Fruit fly (Drosophila melanogaster) whole organism, embryonic: ENCODE measurements around the gene ldbr.
A peak's percentile ranks its signal among the peaks of the same experiment; 100 is the strongest.

Source experiments
- CG10321 ChIP-seq: fragments of 200-800 bp; sonication (Bioruptor generic); IDR thresholded peaks from 2 replicates; pipeline ENCODE4 v1.3.6; 2022; ENCODE audit warnings: missing biosample characterization, missing genetic modification characterization
- CG10431 ChIP-seq: fragments of 200-800 bp; sonication (Bioruptor generic); optimal IDR thresholded peaks from 3 replicates; lab custom pipeline; 2018; ENCODE audit warnings: missing biosample characterization, mild to moderate bottlenecking, missing genetic modification characterization
- CG10654 ChIP-seq: fragments of 200-800 bp; sonication (Bioruptor generic); optimal IDR thresholded peaks from 2 replicates; lab custom pipeline; 2016; ENCODE audit warnings: missing biosample characterization, missing genetic modification characterization
- CG10959 ChIP-seq: fragments of 200-800 bp; sonication (Bioruptor generic); IDR thresholded peaks from 2 replicates; pipeline ENCODE4 v1.3.6; 2022; ENCODE audit warnings: missing biosample characterization, missing genetic modification characterization
- CG11456 ChIP-seq: fragments of 200-800 bp; sonication (Bioruptor generic); IDR thresholded peaks from 3 replicates; pipeline ENCODE4 v1.3.6; 2022; ENCODE audit warnings: missing biosample characterization, missing genetic modification characterization
- CG13296 ChIP-seq: fragments of 200-800 bp; sonication (Bioruptor generic); optimal IDR thresholded peaks from 3 replicates; lab custom pipeline; 2018; ENCODE audit warnings: missing biosample characterization, mild to moderate bottlenecking, missing genetic modification characterization
- CG13775 ChIP-seq: fragments of 200-800 bp; sonication (Bioruptor generic); optimal IDR thresholded peaks from 3 replicates; lab custom pipeline; 2017; ENCODE audit warnings: missing biosample characterization, mild to moderate bottlenecking, missing genetic modification characterization
- CG14014 ChIP-seq: fragments of 200-800 bp; sonication (Bioruptor generic); IDR thresholded peaks from 2 replicates; pipeline ENCODE4 v1.3.6; 2022; ENCODE audit warnings: missing biosample characterization, missing genetic modification characterization
- CG15011 ChIP-seq: fragments of 200-800 bp; sonication (Bioruptor generic); optimal IDR thresholded peaks from 3 replicates; lab custom pipeline; 2018; ENCODE audit warnings: missing biosample characterization, mild to moderate bottlenecking, missing genetic modification characterization
- CG17802 ChIP-seq: fragments of 200-800 bp; sonication (Bioruptor generic); optimal IDR thresholded peaks from 2 replicates; lab custom pipeline; 2018; ENCODE audit warnings: missing biosample characterization, mild to moderate bottlenecking, missing genetic modification characterization, moderate library complexity
- CG17829 ChIP-seq: fragments of 200-800 bp; optimal IDR thresholded peaks from 2 replicates; lab custom pipeline; 2019; ENCODE audit warnings: missing biosample characterization, mild to moderate bottlenecking, missing genetic modification characterization, moderate library complexity
- CG1792 ChIP-seq: fragments of 200-800 bp; sonication (Bioruptor generic); optimal IDR thresholded peaks from 2 replicates; lab custom pipeline; 2016; ENCODE audit warnings: missing biosample characterization, missing genetic modification characterization
- CG2202 ChIP-seq: fragments of 200-800 bp; sonication (Bioruptor generic); optimal IDR thresholded peaks from 2 replicates; lab custom pipeline; 2018; ENCODE audit warnings: missing biosample characterization, mild to moderate bottlenecking, missing genetic modification characterization
- CG30431 ChIP-seq: fragments of 200-800 bp; sonication (Bioruptor generic); optimal IDR thresholded peaks from 2 replicates; lab custom pipeline; 2017; ENCODE audit warnings: missing biosample characterization, missing genetic modification characterization
- CG33213 ChIP-seq: fragments of 200-800 bp; sonication (Bioruptor generic); optimal IDR thresholded peaks from 3 replicates; lab custom pipeline; 2016; ENCODE audit warnings: missing biosample characterization, missing genetic modification characterization
- CG3847 ChIP-seq: fragments of 200-800 bp; sonication (Bioruptor generic); IDR thresholded peaks from 2 replicates; pipeline ENCODE4 v1.3.6; 2022; ENCODE audit warnings: missing biosample characterization, missing genetic modification characterization
- CG4424 ChIP-seq: fragments of 200-800 bp; sonication (Bioruptor generic); optimal IDR thresholded peaks from 3 replicates; lab custom pipeline; 2016; ENCODE audit warnings: missing biosample characterization, missing genetic modification characterization
- CG4617 ChIP-seq: fragments of 200-800 bp; sonication (Bioruptor generic); optimal IDR thresholded peaks from 3 replicates; lab custom pipeline; 2016; ENCODE audit warnings: missing biosample characterization, missing genetic modification characterization, borderline replicate concordance
- CG4707 ChIP-seq: fragments of 200-800 bp; sonication (Bioruptor generic); optimal IDR thresholded peaks from 2 replicates; lab custom pipeline; 2018; ENCODE audit warnings: missing biosample characterization, mild to moderate bottlenecking, missing genetic modification characterization, moderate library complexity
- CG7357 ChIP-seq: fragments of 200-800 bp; sonication (Bioruptor generic); IDR thresholded peaks from 3 replicates; pipeline ENCODE4 v1.3.6; 2022; ENCODE audit warnings: missing biosample characterization, missing genetic modification characterization
- CG8089 ChIP-seq: fragments of 200-800 bp; sonication (Bioruptor generic); optimal IDR thresholded peaks from 3 replicates; lab custom pipeline; 2016; ENCODE audit warnings: missing biosample characterization, missing genetic modification characterization
- CG9932 ChIP-seq: fragments of 200-800 bp; sonication (Bioruptor generic); IDR thresholded peaks from 2 replicates; pipeline ENCODE4 v1.3.6; 2022; ENCODE audit warnings: missing biosample characterization, missing genetic modification characterization
- D ChIP-seq, 2 experiments: fragments of 200-800 bp in 1 of 2; fragments of >200 bp in 1 of 2; sonication (Bioruptor generic) in 1 of 2; optimal IDR thresholded peaks; 2 replicates in 1 of 2; 3 replicates in 1 of 2; lab custom pipeline; 2017; ENCODE audit warnings: mild to moderate bottlenecking in 1 of 2, missing biosample characterization in 1 of 2, missing genetic modification characterization in 1 of 2, missing genetic modification reagents in 1 of 2
- Dip2 ChIP-seq: fragments of 200-800 bp; sonication (Bioruptor generic); IDR thresholded peaks from 2 replicates; pipeline ENCODE4 v1.3.6; 2022; ENCODE audit warnings: missing biosample characterization, missing genetic modification characterization
- Ets97D ChIP-seq: fragments of 200-800 bp; sonication (Bioruptor generic); optimal IDR thresholded peaks from 3 replicates; lab custom pipeline; 2016; ENCODE audit warnings: missing biosample characterization, missing genetic modification characterization
- GATAe ChIP-seq: fragments of 200-800 bp; sonication (Bioruptor generic); conservative IDR thresholded peaks from 2 replicates; pipeline ENCODE4 v1.3.6; 2022; ENCODE audit warnings: missing biosample characterization, missing genetic modification characterization
- HLH3B ChIP-seq: fragments of 200-800 bp; sonication (Bioruptor generic); IDR thresholded peaks from 2 replicates; pipeline ENCODE4 v1.3.6; 2022; ENCODE audit warnings: missing biosample characterization, missing genetic modification characterization
- Hr3 ChIP-seq: fragments of 200-800 bp; sonication (Bioruptor generic); optimal IDR thresholded peaks from 3 replicates; lab custom pipeline; 2016; ENCODE audit warnings: missing biosample characterization, missing genetic modification characterization
- Lim3 ChIP-seq: fragments of 200-800 bp; sonication (Bioruptor generic); IDR thresholded peaks from 2 replicates; pipeline ENCODE4 v1.3.6; 2022; ENCODE audit warnings: missing biosample characterization, missing genetic modification characterization
- Mrtf ChIP-seq: fragments of 200-800 bp; sonication (Bioruptor generic); IDR thresholded peaks from 3 replicates; pipeline ENCODE4 v1.3.6; 2022; ENCODE audit warnings: missing biosample characterization, missing genetic modification characterization
- NFAT ChIP-seq: fragments of 200-800 bp; sonication (Bioruptor generic); IDR thresholded peaks from 2 replicates; pipeline ENCODE4 v1.3.6; 2022; ENCODE audit warnings: missing biosample characterization, missing genetic modification characterization
- Opbp ChIP-seq: fragments of 200-800 bp; sonication (Bioruptor generic); IDR thresholded peaks from 3 replicates; pipeline ENCODE4 v1.3.6; 2022; ENCODE audit warnings: missing biosample characterization, missing genetic modification characterization; ENCODE audit not compliant: partially characterized antibody
- Optix ChIP-seq: fragments of 200-800 bp; sonication (Bioruptor generic); IDR thresholded peaks from 3 replicates; pipeline ENCODE4 v1.3.6; 2022; ENCODE audit warnings: missing biosample characterization, missing genetic modification characterization
- Taf1 ChIP-seq: fragments of 200-800 bp; sonication (Bioruptor generic); IDR thresholded peaks from 2 replicates; pipeline ENCODE4 v1.3.6; 2022; ENCODE audit warnings: missing biosample characterization, missing genetic modification characterization
- ash1 ChIP-seq: fragments of 200-800 bp; sonication (Bioruptor generic); optimal IDR thresholded peaks from 2 replicates; lab custom pipeline; 2018; ENCODE audit warnings: missing biosample characterization, mild to moderate bottlenecking, missing genetic modification characterization
- az2 ChIP-seq: fragments of 200-800 bp; sonication (Bioruptor generic); optimal IDR thresholded peaks from 3 replicates; lab custom pipeline; 2016; ENCODE audit warnings: missing biosample characterization, missing genetic modification characterization
- chn ChIP-seq: fragments of 200-800 bp; sonication (Bioruptor generic); optimal IDR thresholded peaks from 2 replicates; lab custom pipeline; 2016; ENCODE audit warnings: missing biosample characterization, missing genetic modification characterization
- croc ChIP-seq: fragments of 200-800 bp; sonication (Bioruptor generic); conservative IDR thresholded peaks from 3 replicates; pipeline ENCODE4 v1.3.6; 2022; ENCODE audit warnings: missing biosample characterization, missing genetic modification characterization
- emc ChIP-seq: fragments of 200-800 bp; sonication (Bioruptor generic); optimal IDR thresholded peaks from 2 replicates; lab custom pipeline; 2016; ENCODE audit warnings: missing biosample characterization, missing genetic modification characterization
- esg ChIP-seq: fragments of 200-800 bp; sonication (Bioruptor generic); conservative IDR thresholded peaks from 2 replicates; pipeline ENCODE4 v1.3.6; 2022; ENCODE audit warnings: missing biosample characterization, missing genetic modification characterization
- ftz-f1 ChIP-seq: fragments of 200-800 bp; sonication (Bioruptor generic); optimal IDR thresholded peaks from 2 replicates; lab custom pipeline; 2016; ENCODE audit warnings: missing biosample characterization, missing genetic modification characterization
- gce ChIP-seq: fragments of 200-800 bp; sonication (Bioruptor generic); IDR thresholded peaks from 3 replicates; pipeline ENCODE4 v1.3.6; 2022; ENCODE audit warnings: missing biosample characterization, missing genetic modification characterization
- hbn ChIP-seq: fragments of 200-800 bp; sonication (Bioruptor generic); IDR thresholded peaks from 2 replicates; pipeline ENCODE4 v1.3.6; 2022; ENCODE audit warnings: missing biosample characterization, missing genetic modification characterization; ENCODE audit not compliant: partially characterized antibody
- lilli ChIP-seq: fragments of 200-800 bp; sonication (Bioruptor generic); optimal IDR thresholded peaks from 3 replicates; lab custom pipeline; 2016; ENCODE audit warnings: missing biosample characterization, missing genetic modification characterization
- org-1 ChIP-seq: fragments of 200-800 bp; sonication (Bioruptor generic); optimal IDR thresholded peaks from 2 replicates; lab custom pipeline; 2017; ENCODE audit warnings: missing biosample characterization, missing genetic modification characterization
- phol ChIP-seq: fragments of 200-800 bp; sonication (Bioruptor generic); optimal IDR thresholded peaks from 3 replicates; lab custom pipeline; 2018; ENCODE audit warnings: missing biosample characterization, mild to moderate bottlenecking, missing genetic modification characterization, moderate library complexity
- ro ChIP-seq: fragments of 200-800 bp; sonication (Bioruptor generic); IDR thresholded peaks from 2 replicates; pipeline ENCODE4 v1.3.6; 2022; ENCODE audit warnings: missing biosample characterization, missing genetic modification characterization
- run ChIP-seq: fragments of 200-800 bp; sonication (Bioruptor generic); optimal IDR thresholded peaks from 3 replicates; lab custom pipeline; 2018; ENCODE audit warnings: missing biosample characterization, mild to moderate bottlenecking, missing genetic modification characterization
- sens-2 ChIP-seq: fragments of 200-800 bp; sonication (Bioruptor generic); IDR thresholded peaks from 2 replicates; pipeline ENCODE4 v1.3.6; 2022; ENCODE audit warnings: missing biosample characterization, missing genetic modification characterization
- slou ChIP-seq: fragments of 200-800 bp; sonication (Bioruptor generic); optimal IDR thresholded peaks from 3 replicates; lab custom pipeline; 2016; ENCODE audit warnings: missing biosample characterization, missing genetic modification characterization
- tio ChIP-seq: fragments of 200-800 bp; sonication (Bioruptor generic); optimal IDR thresholded peaks from 2 replicates; lab custom pipeline; 2017; ENCODE audit warnings: missing biosample characterization, missing genetic modification characterization, inconsistent platforms
- zfh1 ChIP-seq: fragments of 200-800 bp; sonication (Bioruptor generic); IDR thresholded peaks from 3 replicates; pipeline ENCODE4 v1.3.6; 2022; ENCODE audit warnings: missing biosample characterization, missing genetic modification characterization

The ldbr gene

dm6 chr3L:8110171-8110570 lies 11.5 kb upstream of the ldbr start, which contains the start of gene Nulp1 (continued):
- TF ChIP-seq lilli: peak; percentile 23
- TF ChIP-seq CG10321 (GFP tag; lab: Robert Waterston, UW): no peak
- no peak for TF ChIP-seq CG1792 (GFP tag; lab: Kevin White, UChicago)
- TF ChIP-seq croc (GFP tag; lab: Robert Waterston, UW): no peak
- peak; percentile 91 for TF ChIP-seq CG4617 (GFP tag; lab: Kevin White, UChicago)
- TF ChIP-seq ro (GFP tag; lab: Robert Waterston, UW): no peak
- no peak for TF ChIP-seq D (optimal IDR thresholded peaks at IDR 0.05; lab: Kevin White, UChicago)
- TF ChIP-seq D (GFP tag; optimal IDR thresholded peaks at IDR 0.05; lab: Kevin White, UChicago): no peak
- no peak for TF ChIP-seq hbn (GFP tag; lab: Robert Waterston, UW)
- 0 out of 3 replicates have a peak, but pooled peaks have one; percentile 20 for TF ChIP-seq zfh1 (GFP tag; lab: Robert Waterston, UW)
- TF ChIP-seq sens-2 (GFP tag; lab: Robert Waterston, UW): no peak
- TF ChIP-seq CG10959 (GFP tag; lab: Robert Waterston, UW): no peak
- no peak for TF ChIP-seq org-1 (GFP tag; lab: Kevin White, UChicago)
- TF ChIP-seq CG2202 (tag; lab: Kevin White, UChicago): no peak
- TF ChIP-seq ftz-f1: peak; percentile 58
- no peak for TF ChIP-seq GATAe (GFP tag; lab: Robert Waterston, UW)
- no peak for TF ChIP-seq esg (GFP tag; lab: Robert Waterston, UW)
- peak; percentile 50 for TF ChIP-seq CG9932
- no peak for TF ChIP-seq az2
- TF ChIP-seq CG10654: no peak
- no peak for TF ChIP-seq CG4424
- no peak for TF ChIP-seq slou (GFP tag; lab: Kevin White, UChicago)
- peak; percentile 7; the same call in 2 of the 3 replicates for TF ChIP-seq CG11456 (GFP tag; lab: Robert Waterston, UW)
- peak; percentile 65 for TF ChIP-seq CG3847 (GFP tag; lab: Robert Waterston, UW)
- TF ChIP-seq Ets97D: peak; percentile 57
- TF ChIP-seq CG13775: no peak
- no peak for TF ChIP-seq gce (GFP tag; lab: Robert Waterston, UW)
- 0 out of 3 replicates have a peak, but pooled peaks have one; percentile 43 for TF ChIP-seq Opbp (GFP tag; lab: Robert Waterston, UW)
- no peak for TF ChIP-seq CG17829
- 0 out of 2 replicates have a peak, but pooled peaks have one; percentile 21 for TF ChIP-seq CG14014 (GFP tag; lab: Robert Waterston, UW)
- TF ChIP-seq run (tag; lab: Kevin White, UChicago): no peak
- no peak for TF ChIP-seq Mrtf (GFP tag; lab: Robert Waterston, UW)
- TF ChIP-seq NFAT (GFP tag; lab: Robert Waterston, UW): peak; percentile 65; the same call in 1 of the 2 replicates
- TF ChIP-seq Optix (GFP tag; lab: Robert Waterston, UW): no peak
- peak; percentile 23 for TF ChIP-seq CG33213
- TF ChIP-seq CG7357 (GFP tag; lab: Robert Waterston, UW): no peak
- no peak for TF ChIP-seq ash1 (GFP tag; lab: Kevin White, UChicago)
- TF ChIP-seq Taf1 (GFP tag; lab: Robert Waterston, UW): no peak
- TF ChIP-seq CG17802 (tag; lab: Kevin White, UChicago): no peak
- TF ChIP-seq Dip2 (GFP tag; lab: Robert Waterston, UW): no peak
- TF ChIP-seq CG8089 (GFP tag; lab: Kevin White, UChicago): no peak
- TF ChIP-seq chn (GFP tag; lab: Kevin White, UChicago): no peak
- TF ChIP-seq phol (tag; lab: Kevin White, UChicago): peak; percentile 14
- TF ChIP-seq Hr3 (GFP tag; lab: Kevin White, UChicago): no peak
- TF ChIP-seq CG13296 (GFP tag; lab: Kevin White, UChicago): no peak
- TF ChIP-seq HLH3B (GFP tag; lab: Robert Waterston, UW): no peak
- no peak for TF ChIP-seq CG30431
- no peak for TF ChIP-seq tio (GFP tag; lab: Kevin White, UChicago)
- no peak for TF ChIP-seq emc (GFP tag; lab: Kevin White, UChicago)
- no peak for TF ChIP-seq CG15011
- TF ChIP-seq CG10431 (GFP tag; lab: Kevin White, UChicago): no peak
- no peak for TF ChIP-seq Lim3 (GFP tag; lab: Robert Waterston, UW)
- TF ChIP-seq CG4707 (GFP tag; lab: Kevin White, UChicago): no peak
